Worm (Caenorhabditis elegans) whole organism, young adult: ENCODE measurements around the gene C44B9.2.

ENCODE experiments used
- B0019.2 ChIP-seq: fragments of 200-800 bp; sonication (Bioruptor generic); conservative IDR thresholded peaks from 2 replicates; pipeline ENCODE4 v1.3.6; 2022; ENCODE audit warnings: missing genetic modification reagents, missing genetic modification characterization, missing compliant biosample characterization
- B0035.1 ChIP-seq: sonication (generic microtip); optimal IDR thresholded peaks from 2 replicates; lab custom pipeline; 2016; ENCODE audit warnings: missing genetic modification characterization, mild to moderate bottlenecking, missing compliant biosample characterization, missing genotype, missing genetic modification reagents
- C06A6.2 ChIP-seq: fragments of 200-800 bp; sonication (Bioruptor generic); conservative IDR thresholded peaks from 2 replicates; pipeline ENCODE4 v1.3.6; 2022; ENCODE audit warnings: missing genetic modification characterization, missing compliant biosample characterization
- F39B2.1 ChIP-seq: fragments of 200-800 bp; sonication (Bioruptor generic); IDR thresholded peaks from 2 replicates; pipeline ENCODE4 v1.3.6; 2022; ENCODE audit warnings: missing genetic modification reagents, missing genetic modification characterization, missing compliant biosample characterization
- F49E8.2 ChIP-seq: sonication (generic microtip); optimal IDR thresholded peaks from 3 replicates; lab custom pipeline; 2017; ENCODE audit warnings: missing genetic modification characterization, mild to moderate bottlenecking, missing compliant biosample characterization, antibody characterized with exemption, moderate library complexity; ENCODE audit not compliant: insufficient read depth
- F52B5.7 ChIP-seq: sonication (generic microtip); optimal IDR thresholded peaks from 2 replicates; lab custom pipeline; 2016; ENCODE audit warnings: mild to moderate bottlenecking, missing genetic modification characterization, missing compliant biosample characterization
- T26A5.8 ChIP-seq: sonication (generic microtip); optimal IDR thresholded peaks from 2 replicates; lab custom pipeline; 2016; ENCODE audit warnings: missing genetic modification characterization, missing compliant biosample characterization
- Y67H2A.10 ChIP-seq: fragments of 200-800 bp; sonication (Bioruptor generic); conservative IDR thresholded peaks from 2 replicates; pipeline ENCODE4 v1.3.6; 2022; ENCODE audit warnings: missing genetic modification reagents, missing genetic modification characterization, missing compliant biosample characterization
- akir-1 ChIP-seq: fragments of 200-800 bp; sonication (Bioruptor generic); optimal IDR thresholded peaks from 2 replicates; lab custom pipeline; 2018; ENCODE audit warnings: mild to moderate bottlenecking, missing genetic modification characterization, moderate library complexity, missing compliant biosample characterization
- ceh-91 ChIP-seq: fragments of 200-800 bp; sonication (Bioruptor generic); IDR thresholded peaks from 2 replicates; pipeline ENCODE4 v1.3.6; 2022; ENCODE audit warnings: missing genetic modification reagents, missing genetic modification characterization, missing compliant biosample characterization
- die-1 ChIP-seq: sonication (generic microtip); optimal IDR thresholded peaks from 2 replicates; lab custom pipeline; 2016; ENCODE audit warnings: missing genotype, mild to moderate bottlenecking, missing genetic modification characterization, missing compliant biosample characterization
- dox-1 ChIP-seq: fragments of 200-800 bp; sonication (Bioruptor generic); IDR thresholded peaks from 2 replicates; pipeline ENCODE4 v1.3.6; 2022; ENCODE audit warnings: missing genetic modification reagents, missing genetic modification characterization, missing compliant biosample characterization
- dpl-1 ChIP-seq: fragments of 150-350 bp; optimal IDR thresholded peaks from 2 replicates; lab custom pipeline; 2014; ENCODE audit warnings: missing biosample characterization, missing genetic modification reagents, missing genetic modification characterization
- efl-1 ChIP-seq: fragments of 150-350 bp; optimal IDR thresholded peaks from 2 replicates; lab custom pipeline; 2014; ENCODE audit warnings: missing biosample characterization, missing genetic modification reagents, missing genetic modification characterization
- ets-4 ChIP-seq: fragments of 200-800 bp; sonication (Bioruptor generic); optimal IDR thresholded peaks from 2 replicates; lab custom pipeline; 2018; ENCODE audit warnings: mild to moderate bottlenecking, missing genetic modification characterization, missing compliant biosample characterization
- hlh-12 ChIP-seq: sonication (generic microtip); optimal IDR thresholded peaks from 2 replicates; lab custom pipeline; 2016; ENCODE audit warnings: missing genetic modification characterization, missing compliant biosample characterization
- hmg-1.2 ChIP-seq: fragments of 200-800 bp; sonication (Bioruptor generic); IDR thresholded peaks from 2 replicates; pipeline ENCODE4 v1.3.6; 2022; ENCODE audit warnings: missing genetic modification reagents, missing genetic modification characterization, missing compliant biosample characterization
- hsf-1 ChIP-seq: fragments of 200-800 bp; sonication (Bioruptor generic); IDR thresholded peaks from 2 replicates; pipeline ENCODE4 v1.3.6; 2022; ENCODE audit warnings: missing genetic modification reagents, missing genetic modification characterization, missing compliant biosample characterization
- let-607 ChIP-seq, 2 experiments: fragments of 200-800 bp in 1 of 2; sonication (Bioruptor generic) in 1 of 2; sonication (generic microtip) in 1 of 2; optimal IDR thresholded peaks; 2 replicates each; lab custom pipeline; 2016 to 2018; ENCODE audit warnings: mild to moderate bottlenecking in 2 of 2, missing compliant biosample characterization in 2 of 2, missing genetic modification characterization in 2 of 2, moderate library complexity in 2 of 2, missing genotype in 1 of 2
- lin-35 ChIP-seq, 3 experiments: fragments of 150-350 bp in 2 of 3; sonication (generic microtip) in 1 of 3; optimal IDR thresholded peaks; 2 replicates each; lab custom pipeline; 2014 to 2018; ENCODE audit warnings: missing biosample characterization in 3 of 3, missing genetic modification characterization in 3 of 3, missing genetic modification reagents in 3 of 3
- mes-4 ChIP-seq: sonication (generic microtip); optimal IDR thresholded peaks from 2 replicates; lab custom pipeline; 2016; ENCODE audit warnings: missing genotype, missing genetic modification characterization, missing compliant biosample characterization
- pbrm-1 ChIP-seq: fragments of 200-800 bp; sonication (Bioruptor generic); IDR thresholded peaks from 2 replicates; pipeline ENCODE4 v1.3.6; 2022; ENCODE audit warnings: missing genetic modification reagents, missing genetic modification characterization, missing compliant biosample characterization
- rec-8 ChIP-seq, 2 experiments: sonication (generic microtip); optimal IDR thresholded peaks; 2 replicates each; lab custom pipeline; 2016; ENCODE audit warnings: mild to moderate bottlenecking in 2 of 2, missing genetic modification characterization in 2 of 2, missing genetic modification reagents in 2 of 2, missing genotype in 2 of 2, missing biosample characterization in 1 of 2, missing compliant biosample characterization in 1 of 2, moderate library complexity in 1 of 2
- sea-2 ChIP-seq: fragments of 200-800 bp; sonication (Bioruptor generic); IDR thresholded peaks from 2 replicates; pipeline ENCODE4 v1.3.6; 2022; ENCODE audit warnings: missing genetic modification characterization, missing compliant biosample characterization
- tbp1 ChIP-seq: fragments of 200-800 bp; sonication (Bioruptor generic); optimal IDR thresholded peaks from 2 replicates; lab custom pipeline; 2018; ENCODE audit warnings: mild to moderate bottlenecking, missing genetic modification characterization, missing compliant biosample characterization
- tbx-9 ChIP-seq: sonication (generic microtip); optimal IDR thresholded peaks from 2 replicates; lab custom pipeline; 2016; ENCODE audit warnings: borderline replicate concordance, missing genetic modification characterization, inconsistent platforms, missing compliant biosample characterization
- unc-130 ChIP-seq: sonication (generic microtip); optimal IDR thresholded peaks from 2 replicates; lab custom pipeline; 2016; ENCODE audit warnings: missing genetic modification reagents, missing genetic modification characterization, missing compliant biosample characterization
- unc-62 ChIP-seq: fragments of 150-350 bp; optimal IDR thresholded peaks from 2 replicates; lab custom pipeline; 2014; ENCODE audit warnings: missing biosample characterization, missing genetic modification reagents, missing genetic modification characterization
- xnd-1 ChIP-seq: sonication (generic microtip); optimal IDR thresholded peaks from 2 replicates; lab custom pipeline; 2016; ENCODE audit warnings: missing genotype, missing genetic modification reagents, missing genetic modification characterization, missing compliant biosample characterization
- zfh-2 ChIP-seq: fragments of 200-800 bp; sonication (Bioruptor generic); conservative IDR thresholded peaks from 2 replicates; pipeline ENCODE4 v1.3.6; 2022; ENCODE audit warnings: missing genetic modification reagents, missing genetic modification characterization, missing compliant biosample characterization

Gene C44B9.2

ce11 chrIII:10906325-10906724 lies 31.1 kb downstream of the C44B9.2 start:
- peak; percentile 66 for TF ChIP-seq dpl-1 (GFP tag; lab: Kevin White, UChicago)
- TF ChIP-seq dox-1 (GFP tag; lab: Robert Waterston, UW), result no peak
- no peak for TF ChIP-seq hlh-12
- TF ChIP-seq efl-1 (GFP tag; lab: Kevin White, UChicago), result peak; percentile 10

DNA sequence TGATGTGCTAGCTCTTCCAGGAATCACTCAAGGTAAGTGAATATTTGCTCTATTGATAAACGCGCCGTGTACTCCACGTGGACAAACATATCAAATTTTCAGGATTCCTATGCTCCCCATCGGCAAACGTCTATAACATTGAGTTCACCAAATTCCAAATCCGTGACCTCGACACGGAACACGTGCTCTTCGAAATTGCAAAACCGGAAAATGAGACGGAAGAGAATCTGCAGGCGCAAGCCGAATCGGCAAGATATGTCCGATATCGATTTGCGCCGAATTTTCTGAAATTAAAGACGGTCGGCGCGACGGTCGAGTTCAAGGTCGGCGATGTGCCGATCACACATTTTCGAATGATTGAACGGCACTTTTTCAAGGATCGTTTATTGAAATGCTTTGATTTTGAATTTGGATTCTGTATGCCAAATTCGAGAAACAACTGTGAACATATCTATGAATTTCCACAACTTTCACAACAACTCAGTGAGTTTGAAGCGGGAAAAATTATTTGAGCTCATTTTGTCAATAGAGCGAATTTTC lies 32.5 kb downstream of the C44B9.2 start:
- TF ChIP-seq dpl-1 (GFP tag; lab: Kevin White, UChicago), result peak; percentile 94
- no peak for TF ChIP-seq F52B5.7 (tag; lab: Kevin White, UChicago)
- no peak for TF ChIP-seq sea-2 (GFP tag; lab: Robert Waterston, UW)
- no peak for TF ChIP-seq mes-4 (tag; lab: Kevin White, UChicago)
- no peak for TF ChIP-seq tbx-9 (tag; lab: Kevin White, UChicago)
- no peak for TF ChIP-seq hsf-1
- no peak for TF ChIP-seq die-1 (tag; lab: Kevin White, UChicago)
- TF ChIP-seq F49E8.2, result no peak
- no peak for TF ChIP-seq ets-4 (GFP tag; lab: Kevin White, UChicago)
- no peak for TF ChIP-seq zfh-2 (GFP tag; lab: Robert Waterston, UW)
- no peak for TF ChIP-seq unc-62 (GFP tag; lab: Kevin White, UChicago)
- TF ChIP-seq ceh-91 (GFP tag; lab: Robert Waterston, UW), result no peak
- peak; percentile 62 for TF ChIP-seq efl-1 (GFP tag; lab: Kevin White, UChicago)
- no peak for TF ChIP-seq B0019.2 (GFP tag; lab: Robert Waterston, UW)
- TF ChIP-seq unc-130 (GFP tag; lab: Kevin White, UChicago), result no peak
- no peak for TF ChIP-seq pbrm-1 (GFP tag; lab: Robert Waterston, UW)
- TF ChIP-seq rec-8 (tag; optimal IDR thresholded peaks at IDR 0.05; lab: Kevin White, UChicago), result no peak
- TF ChIP-seq hmg-1.2 (GFP tag; lab: Robert Waterston, UW), result no peak
- TF ChIP-seq lin-35 (GFP tag; optimal IDR thresholded peaks at IDR 0.05; lab: Kevin White, UChicago), result peak in 1 of 3 experiments; percentile 70
- TF ChIP-seq tbp1 (GFP tag; lab: Kevin White, UChicago), result no peak
- no peak for TF ChIP-seq Y67H2A.10
- TF ChIP-seq let-607 (tag; optimal IDR thresholded peaks at IDR 0.05; lab: Kevin White, UChicago), result no peak

- peak; percentile 82 for TF ChIP-seq dpl-1 (GFP tag; lab: Kevin White, UChicago)
- TF ChIP-seq lin-35 (GFP tag; optimal IDR thresholded peaks at IDR 0.05; lab: Kevin White, UChicago), result peak in 1 of 3 experiments; percentile 11
- no peak for TF ChIP-seq xnd-1
Measured at ce11 chrIII:10908543-10908942, 33.3 kb downstream of the C44B9.2 start.

DNA sequence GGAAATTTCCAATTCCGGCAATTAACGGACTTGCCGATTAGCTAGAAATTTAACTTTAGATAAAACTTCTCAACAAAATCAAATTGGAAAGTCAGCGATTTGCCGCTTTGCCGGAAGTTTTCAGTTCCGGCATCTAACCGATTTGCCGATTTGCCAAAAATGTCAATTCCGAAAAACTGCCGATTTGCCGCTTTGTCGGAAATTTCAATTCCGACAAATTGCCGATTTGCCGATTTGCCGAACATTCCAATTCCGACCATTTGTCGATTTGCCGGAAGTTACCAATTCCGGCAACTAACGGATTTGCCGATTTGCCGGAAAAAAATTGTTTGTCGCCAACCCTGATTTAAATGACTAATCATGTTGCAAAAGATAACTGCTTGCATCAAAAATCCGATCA lies 33.9 kb downstream of the C44B9.2 start:
- no peak for TF ChIP-seq B0035.1
- no peak for TF ChIP-seq akir-1 (GFP tag; lab: Kevin White, UChicago)
- peak; percentile 35 for TF ChIP-seq dpl-1 (GFP tag; lab: Kevin White, UChicago)

- TF ChIP-seq T26A5.8 (tag; lab: Kevin White, UChicago), result no peak
- no peak for TF ChIP-seq C06A6.2 (GFP tag; lab: Robert Waterston, UW)
- no peak for TF ChIP-seq F39B2.1 (GFP tag; lab: Robert Waterston, UW)
Measured at ce11 chrIII:10911160-10911559, 35.9 kb downstream of the C44B9.2 start, which contains the start of gene cut-6. TSS of gene cut-6 (plus strand) at chrIII:10911460.
